Worm (Caenorhabditis elegans) whole organism, L1 larva: ENCODE data around the gene ncs-3.

ENCODE experiments used
- C04F5.9 ChIP-seq: sonication (generic microtip); optimal IDR thresholded peaks from 2 replicates; lab custom pipeline; 2016; ENCODE audit warnings: missing genetic modification characterization, missing compliant biosample characterization
- C16A3.4 ChIP-seq: fragments of 150-350 bp; optimal IDR thresholded peaks from 2 replicates; lab custom pipeline; 2014; ENCODE audit warnings: missing biosample characterization, missing genetic modification characterization
- C34B4.2 ChIP-seq: sonication (generic microtip); optimal IDR thresholded peaks from 2 replicates; lab custom pipeline; 2017; ENCODE audit warnings: mild to moderate bottlenecking, missing genetic modification characterization, missing compliant biosample characterization
- Y116A8C.19 ChIP-seq: sonication (generic microtip); optimal IDR thresholded peaks from 2 replicates; lab custom pipeline; 2016; ENCODE audit warnings: missing compliant biosample characterization, missing genetic modification characterization, borderline replicate concordance
- aly-2 ChIP-seq: fragments of 150-350 bp; optimal IDR thresholded peaks from 2 replicates; lab custom pipeline; 2014; ENCODE audit warnings: missing biosample characterization, missing genetic modification characterization
- ama-1 ChIP-seq: fragments of 150-350 bp; optimal IDR thresholded peaks from 2 replicates; lab custom pipeline; 2014
- blmp-1 ChIP-seq: fragments of 150-350 bp; optimal IDR thresholded peaks from 2 replicates; lab custom pipeline; 2014; ENCODE audit warnings: missing biosample characterization, missing genetic modification characterization
- ceh-88 ChIP-seq: fragments of 200-800 bp; sonication (Bioruptor generic); IDR thresholded peaks from 2 replicates; pipeline ENCODE4 v1.3.6; 2022; ENCODE audit warnings: missing genetic modification characterization, missing compliant biosample characterization
- ces-1 ChIP-seq: fragments of 150-350 bp; optimal IDR thresholded peaks from 2 replicates; lab custom pipeline; 2014; ENCODE audit warnings: missing biosample characterization, missing genetic modification reagents, missing genetic modification characterization
- efl-1 ChIP-seq, 4 experiments: fragments of 150-350 bp; optimal IDR thresholded peaks in 3 of 4; peaks in 1 of 4; 1 replicate in 1 of 4; 2 replicates in 3 of 4; lab custom pipeline; 2014; ENCODE audit warnings: missing biosample characterization in 2 of 4, missing genetic modification characterization in 2 of 4, missing genetic modification reagents in 2 of 4
- efl-3 ChIP-seq: fragments of 200-800 bp; sonication (Bioruptor generic); optimal IDR thresholded peaks from 2 replicates; lab custom pipeline; 2018; ENCODE audit warnings: mild to moderate bottlenecking, missing genetic modification characterization, missing compliant biosample characterization
- egl-13 ChIP-seq: sonication (generic microtip); optimal IDR thresholded peaks from 2 replicates; lab custom pipeline; 2016; ENCODE audit warnings: missing genotype, missing genetic modification reagents, missing genetic modification characterization, missing compliant biosample characterization
- elt-2 ChIP-seq: sonication (generic microtip); optimal IDR thresholded peaks from 2 replicates; lab custom pipeline; 2016; ENCODE audit warnings: missing genetic modification characterization, mild to moderate bottlenecking, inconsistent platforms, missing compliant biosample characterization, missing genetic modification reagents
- elt-3 ChIP-seq, 6 experiments: fragments of 150-350 bp in 1 of 6; sonication (generic microtip); optimal IDR thresholded peaks; 2 replicates each; lab custom pipeline; 2017 to 2018; ENCODE audit warnings: missing biosample characterization in 6 of 6, missing genetic modification characterization in 6 of 6, inconsistent platforms in 1 of 6
- ets-5 ChIP-seq: fragments of 200-800 bp; sonication (Bioruptor generic); IDR thresholded peaks from 2 replicates; pipeline ENCODE4 v1.3.6; 2022; ENCODE audit warnings: missing genetic modification characterization, missing compliant biosample characterization
- fkh-4 ChIP-seq: sonication (generic microtip); optimal IDR thresholded peaks from 2 replicates; lab custom pipeline; 2016; ENCODE audit warnings: missing compliant biosample characterization, missing genetic modification characterization, borderline replicate concordance
- fkh-8 ChIP-seq: sonication (generic microtip); optimal IDR thresholded peaks from 2 replicates; lab custom pipeline; 2016; ENCODE audit warnings: mild to moderate bottlenecking, missing genetic modification characterization, missing compliant biosample characterization
- grh-1 ChIP-seq: fragments of 200-800 bp; sonication (Bioruptor generic); IDR thresholded peaks from 2 replicates; pipeline ENCODE4 v1.3.6; 2022; ENCODE audit warnings: missing genetic modification reagents, missing genetic modification characterization, missing compliant biosample characterization
- hlh-17 ChIP-seq: fragments of 200-800 bp; sonication (Bioruptor generic); optimal IDR thresholded peaks from 2 replicates; lab custom pipeline; 2018; ENCODE audit warnings: missing genetic modification characterization, mild to moderate bottlenecking, missing compliant biosample characterization, moderate library complexity, borderline replicate concordance
- irx-1 ChIP-seq: sonication (generic microtip); optimal IDR thresholded peaks from 2 replicates; lab custom pipeline; 2016; ENCODE audit warnings: missing genetic modification characterization, missing compliant biosample characterization
- isw-1 ChIP-seq: fragments of 200-800 bp; sonication (Bioruptor generic); IDR thresholded peaks from 2 replicates; pipeline ENCODE4 v1.3.6; 2022; ENCODE audit warnings: missing genetic modification characterization, missing compliant biosample characterization
- lin-13 ChIP-seq: fragments of 150-350 bp; optimal IDR thresholded peaks from 2 replicates; lab custom pipeline; 2014; ENCODE audit warnings: missing biosample characterization, missing genetic modification reagents, missing genetic modification characterization
- lin-15B ChIP-seq: fragments of 150-350 bp; sonication (generic microtip); optimal IDR thresholded peaks from 3 replicates; lab custom pipeline; 2014; ENCODE audit warnings: missing biosample characterization, missing genetic modification characterization
- lin-39 ChIP-seq: fragments of 150-350 bp; optimal IDR thresholded peaks from 2 replicates; lab custom pipeline; 2014; ENCODE audit warnings: missing biosample characterization, missing genetic modification reagents, missing genetic modification characterization
- lir-3 ChIP-seq: sonication (generic microtip); optimal IDR thresholded peaks from 2 replicates; lab custom pipeline; 2016; ENCODE audit warnings: mild to moderate bottlenecking, missing genetic modification characterization, moderate library complexity, missing compliant biosample characterization; ENCODE audit not compliant: poor library complexity
- nhr-12 ChIP-seq: sonication (generic microtip); optimal IDR thresholded peaks from 2 replicates; lab custom pipeline; 2017; ENCODE audit warnings: missing biosample characterization, missing genetic modification characterization
- nhr-19 ChIP-seq: fragments of 200-800 bp; sonication (Bioruptor generic); conservative IDR thresholded peaks from 2 replicates; pipeline ENCODE4 v1.3.6; 2022; ENCODE audit warnings: missing genetic modification characterization, missing compliant biosample characterization
- nhr-20 ChIP-seq: sonication (generic microtip); optimal IDR thresholded peaks from 2 replicates; lab custom pipeline; 2016; ENCODE audit warnings: mild to moderate bottlenecking, missing genetic modification characterization, missing compliant biosample characterization
- nhr-28 ChIP-seq: fragments of 150-350 bp; optimal IDR thresholded peaks from 2 replicates; lab custom pipeline; 2014; ENCODE audit warnings: missing biosample characterization, missing genetic modification characterization
- nhr-71 ChIP-seq: sonication (generic microtip); optimal IDR thresholded peaks from 2 replicates; lab custom pipeline; 2016; ENCODE audit warnings: mild to moderate bottlenecking, missing genetic modification characterization, moderate library complexity, missing compliant biosample characterization
- nhr-77 ChIP-seq: fragments of 150-350 bp; optimal IDR thresholded peaks from 2 replicates; lab custom pipeline; 2014; ENCODE audit warnings: missing biosample characterization, missing genetic modification characterization
- nhr-85 ChIP-seq: sonication (generic microtip); peaks from one replicate; lab custom pipeline; 2016; ENCODE audit warnings: missing genetic modification characterization, inconsistent platforms, missing compliant biosample characterization
- nhr-90 ChIP-seq: sonication (generic microtip); optimal IDR thresholded peaks from 2 replicates; lab custom pipeline; 2016; ENCODE audit warnings: mild to moderate bottlenecking, missing genetic modification characterization, missing compliant biosample characterization; ENCODE audit not compliant: poor library complexity
- pag-3 ChIP-seq: sonication (generic microtip); optimal IDR thresholded peaks from 2 replicates; lab custom pipeline; 2017; ENCODE audit warnings: missing genetic modification characterization, mild to moderate bottlenecking, missing compliant biosample characterization, antibody characterized with exemption, borderline replicate concordance; ENCODE audit not compliant: insufficient read depth
- pax-3 ChIP-seq: fragments of 200-800 bp; sonication (Bioruptor generic); optimal IDR thresholded peaks from 2 replicates; lab custom pipeline; 2018; ENCODE audit warnings: mild to moderate bottlenecking, missing genetic modification characterization, moderate library complexity, missing compliant biosample characterization
- pqm-1 ChIP-seq: sonication (generic microtip); optimal IDR thresholded peaks from 3 replicates; lab custom pipeline; 2017; ENCODE audit warnings: missing biosample characterization, missing genetic modification characterization
- snpc-4 ChIP-seq: fragments of 150-350 bp; optimal IDR thresholded peaks from 2 replicates; lab custom pipeline; 2014; ENCODE audit warnings: missing biosample characterization, missing genetic modification characterization
- snu-23 ChIP-seq: sonication (generic microtip); optimal IDR thresholded peaks from 2 replicates; lab custom pipeline; 2016; ENCODE audit warnings: missing genetic modification characterization, missing compliant biosample characterization
- sup-37 ChIP-seq: fragments of 200-800 bp; sonication (Bioruptor generic); optimal IDR thresholded peaks from 2 replicates; lab custom pipeline; 2018; ENCODE audit warnings: mild to moderate bottlenecking, missing genetic modification characterization, missing compliant biosample characterization
- tbx-2 ChIP-seq: sonication (generic microtip); optimal IDR thresholded peaks from 2 replicates; lab custom pipeline; 2016; ENCODE audit warnings: missing genetic modification characterization, missing compliant biosample characterization
- unc-30 ChIP-seq: sonication (generic microtip); optimal IDR thresholded peaks from 2 replicates; lab custom pipeline; 2017; ENCODE audit warnings: missing biosample characterization, missing genetic modification characterization
- unc-62 ChIP-seq: fragments of 150-350 bp; optimal IDR thresholded peaks from 2 replicates; lab custom pipeline; 2014; ENCODE audit warnings: missing biosample characterization, missing genetic modification reagents, missing genetic modification characterization
- unc-86 ChIP-seq: sonication (generic microtip); optimal IDR thresholded peaks from 2 replicates; lab custom pipeline; 2016; ENCODE audit warnings: missing genetic modification characterization, missing compliant biosample characterization
- vab-15 ChIP-seq: sonication (generic microtip); optimal IDR thresholded peaks from 2 replicates; lab custom pipeline; 2017; ENCODE audit warnings: missing genotype, mild to moderate bottlenecking, missing genetic modification characterization, missing compliant biosample characterization
- zag-1 ChIP-seq: fragments of 150-350 bp; optimal IDR thresholded peaks from 2 replicates; lab custom pipeline; 2014; ENCODE audit warnings: missing biosample characterization, missing genetic modification characterization
- ztf-11 ChIP-seq, 2 experiments: sonication (generic microtip); optimal IDR thresholded peaks; 2 replicates each; lab custom pipeline; 2016 to 2017; ENCODE audit warnings: missing genetic modification characterization in 2 of 2, missing biosample characterization in 1 of 2, missing compliant biosample characterization in 1 of 2
- ztf-4 ChIP-seq: fragments of 150-350 bp; optimal IDR thresholded peaks from 2 replicates; lab custom pipeline; 2014; ENCODE audit warnings: missing biosample characterization, missing genetic modification characterization

Gene ncs-3

DNA sequence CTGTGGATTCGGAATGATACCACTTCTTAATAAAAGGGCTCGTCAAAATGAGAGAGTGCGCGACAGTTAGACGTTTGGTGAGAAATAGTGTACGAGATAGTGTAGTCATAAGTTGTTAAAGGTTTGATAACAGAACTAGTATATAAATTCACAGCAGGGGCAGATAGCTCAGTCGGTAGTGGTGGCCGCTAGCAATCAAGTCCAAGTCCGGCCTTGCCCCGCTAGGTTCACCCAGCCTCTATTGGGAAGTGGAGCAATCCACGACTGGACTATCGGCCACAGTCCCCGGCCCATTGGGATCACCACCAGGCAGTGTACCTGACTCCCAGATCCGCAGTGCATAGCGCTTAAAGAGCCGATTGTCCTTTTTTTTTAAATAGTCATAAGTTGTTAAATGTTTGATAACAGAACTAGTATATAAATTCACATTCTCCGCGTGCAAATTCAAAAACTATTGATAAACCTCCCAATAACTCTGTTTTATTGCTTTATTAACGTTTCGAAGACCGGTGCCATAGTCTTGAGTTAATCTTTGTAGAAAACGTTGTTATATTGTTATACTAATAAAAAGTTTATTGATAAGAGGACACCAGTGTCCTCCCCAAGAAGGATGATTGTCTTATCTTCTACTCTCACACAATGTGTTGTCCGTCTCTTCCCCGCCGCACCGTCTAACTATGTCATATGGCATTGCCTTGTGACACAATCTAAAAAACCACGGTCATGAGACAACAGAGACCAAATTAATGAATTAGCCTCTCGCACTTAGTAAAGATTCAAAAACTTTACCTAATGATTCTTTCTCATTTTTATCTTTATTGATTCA is 43.0 kb upstream of the ncs-3 start (continued):
- TF ChIP-seq egl-13 (tag; lab: Kevin White, UChicago) (peak; percentile 59), ces-1 (no peak), ztf-4 (peak; percentile 56), lin-39 (tag; lab: Kevin White, UChicago) (no peak), pag-3 (peak; percentile 21), zag-1 (tag; lab: Kevin White, UChicago) (no peak), unc-86 (no peak), tbx-2 (peak; percentile 56), lin-13 (GFP tag; lab: Kevin White, UChicago) (peak; percentile 26), elt-3 (tag; optimal IDR thresholded peaks at IDR 0.05; lab: Kevin White, UChicago) (peak; percentile 0 to 83 (median 29)), elt-2 (tag; lab: Kevin White, UChicago) (peak; percentile 84), nhr-71 (tag; lab: Kevin White, UChicago) (peak; percentile 86), pqm-1 (tag; lab: Kevin White, UChicago) (no peak), nhr-19 (GFP tag; lab: Robert Waterston, UW) (peak; percentile 81), nhr-85 (tag; lab: Kevin White, UChicago) (peak; percentile 93), fkh-8 (tag; lab: Kevin White, UChicago) (peak; percentile 12), hlh-17 (GFP tag; lab: Kevin White, UChicago) (no peak), vab-15 (peak; percentile 91), lir-3 (tag; lab: Kevin White, UChicago) (peak; percentile 52)

- TF ChIP-seq efl-3 (GFP tag; lab: Kevin White, UChicago) (no peak), isw-1 (GFP tag; lab: Robert Waterston, UW) (no peak), hlh-17 (GFP tag; lab: Kevin White, UChicago) (no peak), nhr-71 (tag; lab: Kevin White, UChicago) (peak; percentile 66), C16A3.4 (tag; lab: Kevin White, UChicago) (peak; percentile 30), grh-1 (GFP tag; lab: Robert Waterston, UW) (no peak), C04F5.9 (tag; lab: Kevin White, UChicago) (peak; percentile 6), unc-30 (tag; lab: Kevin White, UChicago) (no peak), fkh-8 (tag; lab: Kevin White, UChicago) (no peak), ama-1 (lab: Kevin White, UChicago) (peak; percentile 90), Y116A8C.19 (tag; lab: Kevin White, UChicago) (no peak), nhr-20 (peak; percentile 28), nhr-12 (tag; lab: Kevin White, UChicago) (no peak), nhr-19 (GFP tag; lab: Robert Waterston, UW) (peak; percentile 48), nhr-77 (tag; lab: Kevin White, UChicago) (no peak), ces-1 (no peak), lin-15B (tag; lab: Kevin White, UChicago) (no peak), ztf-11 (tag; optimal IDR thresholded peaks at IDR 0.05; lab: Kevin White, UChicago) (no peak), nhr-90 (tag; lab: Kevin White, UChicago) (peak; percentile 80), vab-15 (no peak), ceh-88 (peak; percentile 23; the same call in 1 of the 2 replicates), lir-3 (tag; lab: Kevin White, UChicago) (peak; percentile 19), nhr-28 (tag; lab: Kevin White, UChicago) (no peak), blmp-1 (tag; lab: Kevin White, UChicago) (peak; percentile 4), ets-5 (GFP tag; lab: Robert Waterston, UW) (no peak), snu-23 (GFP tag; lab: Kevin White, UChicago) (peak; percentile 46), C34B4.2 (tag; lab: Kevin White, UChicago) (no peak), tbx-2 (no peak), snpc-4 (tag; lab: Kevin White, UChicago) (no peak), irx-1 (tag; lab: Kevin White, UChicago) (no peak), sup-37 (no peak), nhr-85 (tag; lab: Kevin White, UChicago) (peak; percentile 84), elt-2 (tag; lab: Kevin White, UChicago) (peak; percentile 53), unc-62 (no peak), pax-3 (peak; percentile 48), aly-2 (no peak), fkh-4 (tag; lab: Kevin White, UChicago) (no peak), efl-1 (optimal IDR thresholded peaks at IDR 0.05; lab: Kevin White, UChicago) (no peak), efl-1 (GFP tag; optimal IDR thresholded peaks at IDR 0.05 in 1 of 2; lab: Kevin White, UChicago) (peak in 1 of 2 experiments; percentile 92)
Observed at ce11 chrX:1012385-1012866, 41.5 kb upstream of the ncs-3 start.
